Fruit fly (Drosophila melanogaster): ENCODE results near the gene PVRAP.

The PVRAP gene

DNA sequence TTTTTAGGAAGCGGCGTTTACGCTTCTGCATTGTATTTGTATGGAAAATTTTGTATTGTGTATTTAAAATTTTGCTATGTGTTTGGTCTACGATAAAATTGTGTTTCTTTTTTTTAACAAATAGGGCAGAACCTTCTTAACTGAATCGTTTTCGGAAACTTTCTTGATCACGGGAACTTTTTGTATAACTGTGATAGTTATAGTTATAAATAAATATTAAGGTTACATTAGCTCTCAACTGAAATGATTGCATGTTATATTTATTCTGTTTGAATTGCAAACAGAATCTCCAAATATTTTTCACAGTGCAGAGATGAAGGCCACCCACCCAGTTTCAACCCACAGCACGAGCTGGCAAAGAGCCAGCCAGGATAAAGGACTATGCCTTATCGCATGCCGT is 13.9 kb downstream of the PVRAP start, which contains the start of gene alphaKap4:
Gene alphaKap4, minus strand, starts transcription at position 101 of the 400 bp plus-strand sequence.
- no peak for TF ChIP-seq CG4707 (GFP tag; optimal IDR thresholded peaks at IDR 0.05)
- no peak for TF ChIP-seq p53 (GFP tag; optimal IDR thresholded peaks at IDR 0.05)

DNA sequence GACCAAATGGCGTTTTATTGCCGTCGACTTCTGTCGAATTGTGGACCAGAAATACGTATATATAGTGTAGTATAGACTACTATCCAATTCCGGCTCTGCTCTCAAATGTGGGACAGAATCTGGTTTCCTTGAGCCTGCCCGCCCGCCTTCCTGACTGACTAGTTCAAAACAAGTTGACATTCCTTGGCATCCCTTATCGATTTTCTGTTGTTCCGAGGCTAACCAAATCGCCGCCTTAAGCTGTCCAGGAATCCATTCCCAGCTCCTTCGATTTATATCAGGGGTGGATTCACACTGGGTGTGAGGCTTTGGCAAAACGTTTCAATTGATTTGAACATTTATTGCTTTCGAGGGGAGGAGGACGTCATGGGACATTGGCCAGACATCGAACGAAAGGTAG is 15.9 kb downstream of the PVRAP start:
- TF ChIP-seq nerfin-1 (tag; optimal IDR thresholded peaks at IDR 0.05) (peak; percentile 79), abd-A (tag; optimal IDR thresholded peaks at IDR 0.05) (peak; percentile 49), CG7987 (GFP tag; optimal IDR thresholded peaks at IDR 0.05) (no peak), CG2678 (tag; optimal IDR thresholded peaks at IDR 0.05) (no peak), CG4404 (GFP tag; IDR thresholded peaks at IDR 0.05) (no peak), HLH54F (GFP tag; optimal IDR thresholded peaks at IDR 0.05) (no peak), ap (GFP tag; IDR thresholded peaks at IDR 0.05) (no peak), CG11398 (GFP tag; optimal IDR thresholded peaks at IDR 0.05) (no peak), CG9876 (GFP tag; optimal IDR thresholded peaks at IDR 0.05) (no peak), onecut (GFP tag; IDR thresholded peaks at IDR 0.05) (peak; percentile 88), CG13894 (tag; optimal IDR thresholded peaks at IDR 0.05) (peak; percentile 72), row (GFP tag; IDR thresholded peaks at IDR 0.05) (no peak), PHDP (tag; optimal IDR thresholded peaks at IDR 0.05) (no peak), Taf1 (GFP tag; IDR thresholded peaks at IDR 0.05) (no peak), sens (GFP tag) (no peak), sd (tag; optimal IDR thresholded peaks at IDR 0.05) (peak; percentile 38), CG10979 (tag; optimal IDR thresholded peaks at IDR 0.05) (no peak), CG4328 (GFP tag; optimal IDR thresholded peaks at IDR 0.05) (no peak)

DNA sequence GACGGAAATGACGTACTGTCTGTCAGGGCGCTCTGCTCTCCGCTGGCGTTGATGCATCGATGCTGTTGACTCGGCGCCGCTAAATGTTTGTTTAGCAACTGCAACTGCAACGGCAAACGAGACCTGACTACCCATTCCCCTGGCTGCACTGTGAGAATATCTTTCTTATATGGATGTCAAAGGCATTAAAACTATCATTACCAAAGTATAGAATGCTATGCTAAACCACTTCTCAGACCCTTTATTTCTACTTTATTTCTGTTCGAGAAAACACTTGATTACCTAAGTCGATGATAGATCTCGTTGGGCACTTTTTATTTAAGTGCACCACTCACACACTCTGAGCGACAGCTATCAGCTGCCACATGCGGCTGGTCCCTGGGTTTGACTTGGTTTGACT is 25.1 kb downstream of the PVRAP start:
- TF ChIP-seq CG6689 (GFP tag; IDR thresholded peaks at IDR 0.05) (no peak), CG16815 (GFP tag; optimal IDR thresholded peaks at IDR 0.05) (no peak), CG1603 (tag; optimal IDR thresholded peaks at IDR 0.05) (peak; percentile 46), Ptx1 (GFP tag; IDR thresholded peaks at IDR 0.05) (0 out of 2 replicates have a peak, but pooled peaks have one; percentile 8), Rx (GFP tag; IDR thresholded peaks at IDR 0.05) (0 out of 2 replicates have a peak, but pooled peaks have one; percentile 19), gem (tag; optimal IDR thresholded peaks at IDR 0.05) (peak; percentile 28), CG33213 (GFP tag; optimal IDR thresholded peaks at IDR 0.05) (no peak), NFAT (GFP tag; IDR thresholded peaks at IDR 0.05) (no peak), sens (GFP tag) (peak; percentile 43), ac (GFP tag; optimal IDR thresholded peaks at IDR 0.05) (no peak), row (GFP tag; IDR thresholded peaks at IDR 0.05) (0 out of 3 replicates have a peak, but pooled peaks have one; percentile 10), dysf (GFP tag; IDR thresholded peaks at IDR 0.05) (0 out of 3 replicates have a peak, but pooled peaks have one; percentile 6), Ets65A (GFP tag) (peak; percentile 64), Elba2 (GFP tag; optimal IDR thresholded peaks at IDR 0.05) (no peak), CG14667 (GFP tag; IDR thresholded peaks at IDR 0.05) (no peak), Bgb (GFP tag; IDR thresholded peaks at IDR 0.05; ENCODE audit: partially characterized antibody) (no peak), CG17385 (GFP tag; optimal IDR thresholded peaks at IDR 0.05) (no peak), CG12769 (tag; optimal IDR thresholded peaks at IDR 0.05) (no peak)

DNA sequence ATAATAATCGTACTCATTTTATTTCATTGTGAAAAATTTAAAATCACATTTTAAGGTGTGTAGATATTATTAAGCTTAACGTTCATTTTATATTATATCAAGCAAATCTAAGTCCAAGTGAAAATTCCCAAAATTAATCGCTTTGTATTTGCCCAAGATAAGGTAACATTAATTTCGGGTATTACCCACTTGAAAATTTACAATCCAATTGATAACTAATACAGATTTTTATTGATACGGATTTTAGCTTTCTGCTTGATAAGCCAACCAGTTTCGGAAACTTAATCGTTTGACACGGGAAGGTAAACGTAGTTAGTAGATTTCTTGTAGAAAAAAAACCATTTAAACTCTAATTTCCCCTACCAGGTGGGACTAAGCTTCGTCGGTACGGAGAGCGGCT is 36.0 kb downstream of the PVRAP start:
- TF ChIP-seq Hmr (GFP tag; optimal IDR thresholded peaks at IDR 0.05), result no peak
- no peak for TF ChIP-seq CG12299 (tag; optimal IDR thresholded peaks at IDR 0.05)
- TF ChIP-seq HLH3B (GFP tag; IDR thresholded peaks at IDR 0.05), result no peak
- TF ChIP-seq az2 (GFP tag; optimal IDR thresholded peaks at IDR 0.05), result no peak
- TF ChIP-seq exex (tag; optimal IDR thresholded peaks at IDR 0.05), result peak; percentile 95
- peak; percentile 26 for TF ChIP-seq sd (tag; optimal IDR thresholded peaks at IDR 0.05)
- TF ChIP-seq sens-2 (GFP tag; IDR thresholded peaks at IDR 0.05), result peak; percentile 44; the same call in 1 of the 2 replicates
- no peak for TF ChIP-seq CG3407 (GFP tag; optimal IDR thresholded peaks at IDR 0.05)

Measured in whole organism, embryonic.